Fruit fly (Drosophila melanogaster): ENCODE data around the gene Nup133.

DNA sequence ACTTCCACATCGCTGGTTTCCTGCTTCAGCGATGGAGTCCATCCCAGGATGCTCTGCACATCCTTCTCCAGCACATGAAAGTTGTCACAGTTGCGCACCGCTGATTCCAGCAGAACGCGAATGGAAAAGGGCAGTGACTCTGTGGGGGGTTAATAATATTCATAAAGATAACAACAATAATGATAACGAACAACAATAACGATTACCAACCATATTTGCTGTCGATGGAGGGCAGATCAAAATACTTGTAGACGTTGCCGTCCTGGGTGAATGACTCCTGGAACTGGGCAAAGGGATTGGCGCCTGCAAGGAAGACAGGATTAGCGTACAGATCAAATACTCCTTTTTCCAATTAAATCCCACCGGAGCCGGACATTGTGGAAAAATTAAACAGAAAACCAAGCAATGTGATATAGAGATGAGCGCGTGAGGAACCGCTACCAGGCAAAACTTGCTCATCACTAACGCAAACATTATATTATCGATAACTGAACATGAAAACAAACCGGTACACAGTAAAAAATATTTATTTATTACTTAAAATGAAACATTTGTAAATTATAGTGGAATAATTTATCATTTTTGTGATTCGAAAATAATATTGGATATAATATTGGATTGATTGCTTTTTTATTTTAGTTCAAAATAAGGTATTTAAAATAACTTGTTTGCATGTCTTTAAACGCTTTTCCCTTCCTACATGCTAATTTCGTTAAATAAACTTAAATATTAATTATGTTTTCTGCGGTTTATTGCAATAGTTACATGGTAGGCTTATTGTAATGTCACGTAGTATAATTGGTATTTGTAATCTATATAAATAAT lies 34.0 kb downstream of the Nup133 start, which contains the start of gene Irp-1A:
- TF ChIP-seq Myc (optimal IDR thresholded peaks at IDR 0.05) (no peak), psq (optimal IDR thresholded peaks at IDR 0.05) (no peak)
